Worm (Caenorhabditis elegans): ENCODE measurements around the gene sdz-19.

- TF ChIP-seq ama-1 (optimal IDR thresholded peaks at IDR 0.05) (no peak), unc-86 (tag; optimal IDR thresholded peaks at IDR 0.05) (no peak), lin-11 (tag; optimal IDR thresholded peaks at IDR 0.05) (no peak), nhr-11 (tag; optimal IDR thresholded peaks at IDR 0.05) (no peak), ceh-24 (tag; optimal IDR thresholded peaks at IDR 0.05) (no peak), hlh-30 (tag; optimal IDR thresholded peaks at IDR 0.05; ENCODE audit: insufficient read depth) (no peak), ttx-3 (tag; optimal IDR thresholded peaks at IDR 0.05) (no peak), pqm-1 (tag; optimal IDR thresholded peaks at IDR 0.05) (no peak), fax-1 (tag; optimal IDR thresholded peaks at IDR 0.05) (no peak), ztf-16 (tag; optimal IDR thresholded peaks at IDR 0.05) (no peak)
These were observed 36.4 kb downstream of the sdz-19 start, which contains the start of gene cdf-2 for ce11 chrX:12466769-12467168.
